Worm (Caenorhabditis elegans): ENCODE results near the gene uncp-18.

Gene uncp-18

DNA sequence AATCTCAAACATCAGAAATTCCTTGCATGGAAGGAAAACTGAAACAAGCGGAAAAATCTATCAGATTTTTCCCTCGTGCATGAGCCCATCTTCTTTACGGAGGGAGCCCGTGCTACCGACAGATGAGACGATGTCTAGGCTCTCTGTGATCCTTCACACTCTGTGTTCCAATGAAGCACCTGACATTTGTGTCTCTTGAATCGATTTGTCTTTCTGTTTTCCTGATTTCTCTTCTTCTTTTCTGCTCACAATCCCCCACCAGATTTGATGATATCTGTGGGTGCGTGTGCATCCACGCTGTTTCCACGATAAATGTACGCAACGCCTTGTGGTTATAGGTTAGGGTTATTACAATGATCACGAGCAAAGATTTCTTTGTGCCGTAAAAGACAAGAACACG lies 11.5 kb upstream of the uncp-18 start:
- TF ChIP-seq tra-4 (tag; optimal IDR thresholded peaks at IDR 0.05) (no peak), F13C5.2 (tag; optimal IDR thresholded peaks at IDR 0.05) (no peak), aly-1 (tag; optimal IDR thresholded peaks at IDR 0.05) (no peak), flt-1 (GFP tag; IDR thresholded peaks at IDR 0.05) (no peak)

DNA sequence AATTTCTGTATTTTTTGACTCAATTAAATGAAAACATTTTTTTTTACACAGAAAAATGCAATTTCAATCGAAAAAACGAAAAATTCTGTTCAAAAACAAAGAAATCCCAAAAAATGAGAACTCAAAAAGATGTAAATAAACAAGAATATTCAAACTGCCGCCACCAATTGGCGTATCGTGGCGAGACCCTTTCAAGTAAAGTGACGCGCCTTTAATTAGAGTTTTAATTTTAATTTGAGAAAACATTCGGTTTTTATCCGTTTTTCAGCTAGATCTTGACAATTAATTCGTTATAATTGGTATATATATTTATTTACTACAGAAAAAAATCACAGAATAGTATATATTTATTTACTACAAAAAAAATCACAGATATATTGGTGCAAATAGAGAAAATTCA lies 10.8 kb upstream of the uncp-18 start:
- TF ChIP-seq ama-1 (optimal IDR thresholded peaks at IDR 0.05) (no peak), tbx-37 (GFP tag; conservative IDR thresholded peaks at IDR 0.05) (no peak), tbx-11 (GFP tag; IDR thresholded peaks at IDR 0.05) (no peak), B0310.2 (tag; optimal IDR thresholded peaks at IDR 0.05) (no peak), sea-1 (GFP tag; conservative IDR thresholded peaks at IDR 0.05) (no peak), aly-1 (tag; optimal IDR thresholded peaks at IDR 0.05) (no peak), tra-4 (tag; optimal IDR thresholded peaks at IDR 0.05) (no peak), F13C5.2 (tag; optimal IDR thresholded peaks at IDR 0.05) (no peak), ceh-36 (tag; optimal IDR thresholded peaks at IDR 0.05) (no peak), ceh-13 (GFP tag; optimal IDR thresholded peaks at IDR 0.05) (no peak), ets-7 (tag; optimal IDR thresholded peaks at IDR 0.05) (no peak), hmbx-1 (tag; optimal IDR thresholded peaks at IDR 0.05) (no peak), scrt-1 (GFP tag; IDR thresholded peaks at IDR 0.05) (no peak), pes-1 (GFP tag; IDR thresholded peaks at IDR 0.05) (no peak), hnd-1 (tag; optimal IDR thresholded peaks at IDR 0.05) (no peak), hmg-4 (GFP tag; optimal IDR thresholded peaks at IDR 0.05) (no peak), flt-1 (GFP tag; IDR thresholded peaks at IDR 0.05) (no peak)

DNA sequence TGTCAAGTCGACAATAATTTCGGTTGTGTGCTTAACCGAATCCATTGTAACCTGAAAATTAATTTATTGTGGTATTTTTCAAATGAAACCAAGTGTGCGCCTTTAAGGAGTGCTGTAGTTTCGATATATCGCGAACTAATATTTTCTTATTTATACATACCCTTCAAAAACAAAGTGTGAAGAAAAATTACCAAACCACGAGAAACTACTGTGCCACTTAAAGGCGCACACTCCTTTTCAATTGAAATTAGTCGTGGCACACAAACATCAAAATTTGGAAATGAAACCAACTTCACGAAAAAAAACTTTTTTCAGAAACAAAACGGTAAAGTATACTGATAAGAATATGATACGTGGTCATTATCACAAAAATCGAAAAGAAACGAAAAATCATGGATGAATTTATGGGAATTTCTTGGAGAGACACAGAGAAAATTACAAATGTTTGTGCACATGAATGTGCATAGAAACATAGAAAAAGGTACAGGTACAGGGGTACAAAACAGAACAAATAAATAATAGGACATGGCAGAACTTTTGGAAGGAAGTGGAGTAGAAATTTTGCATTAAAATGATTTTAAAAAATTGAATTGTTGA lies 7.1 kb upstream of the uncp-18 start, which contains the start of gene spl-1:
Gene spl-1 (minus strand): TSS at position 51 of the 597 bp plus-strand sequence.
- TF ChIP-seq tra-4 (tag; optimal IDR thresholded peaks at IDR 0.05) (no peak), ets-7 (tag; optimal IDR thresholded peaks at IDR 0.05) (no peak), tbx-11 (GFP tag; IDR thresholded peaks at IDR 0.05) (no peak)

DNA sequence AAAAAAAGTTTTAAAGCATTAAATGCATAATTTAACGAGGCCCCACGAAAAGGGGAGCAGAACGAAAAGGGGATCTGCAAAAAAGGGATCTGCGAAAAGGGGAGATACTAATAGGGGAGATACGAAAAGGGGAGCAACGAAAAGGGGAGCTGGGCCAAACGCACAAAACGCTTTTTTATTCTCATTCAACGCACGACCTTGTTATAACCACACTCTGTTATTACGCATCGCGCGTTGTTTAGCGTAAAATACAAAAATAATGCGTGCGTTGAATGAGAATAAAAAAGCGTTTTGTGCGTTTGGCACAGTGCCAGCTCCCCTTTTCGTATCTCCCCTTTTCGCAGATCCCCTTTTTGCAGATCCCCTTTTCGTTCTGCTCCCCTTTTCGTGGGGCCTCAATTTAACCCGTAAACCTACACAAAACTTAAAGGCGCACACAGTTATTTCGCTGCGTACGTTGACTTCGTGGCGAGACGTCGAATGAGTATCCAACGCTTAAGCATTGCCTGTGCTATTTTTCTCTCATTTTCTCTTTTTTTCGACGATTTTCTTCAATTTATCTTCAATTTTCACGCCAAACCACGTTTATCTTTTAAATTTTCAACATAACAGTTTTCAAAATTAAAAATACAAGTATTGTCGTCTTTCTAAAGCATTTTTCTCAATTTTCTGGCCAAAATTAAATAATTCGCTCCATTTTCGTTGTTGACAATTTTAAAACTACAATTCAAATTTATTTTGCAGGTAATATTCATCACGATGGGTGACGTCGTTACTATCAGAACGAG lies 5.0 kb upstream of the uncp-18 start, which contains the start of gene rps-24:
Gene rps-24 (plus strand): TSS at position 738 of the 788 bp plus-strand sequence.
- peak; percentile 48 for TF ChIP-seq aly-1 (tag; optimal IDR thresholded peaks at IDR 0.05)
- TF ChIP-seq tbx-37 (GFP tag; conservative IDR thresholded peaks at IDR 0.05), result peak; percentile 69
- TF ChIP-seq scrt-1 (GFP tag; IDR thresholded peaks at IDR 0.05), result peak; percentile 50; the same call in 1 of the 2 replicates
- peak; percentile 83 for TF ChIP-seq ets-7 (tag; optimal IDR thresholded peaks at IDR 0.05)
- TF ChIP-seq hnd-1 (tag; optimal IDR thresholded peaks at IDR 0.05), result peak; percentile 43
- peak; percentile 68; the same call in 1 of the 2 replicates for TF ChIP-seq flt-1 (GFP tag; IDR thresholded peaks at IDR 0.05)
- peak; percentile 64 for TF ChIP-seq sea-1 (GFP tag; conservative IDR thresholded peaks at IDR 0.05)
- TF ChIP-seq F13C5.2 (tag; optimal IDR thresholded peaks at IDR 0.05), result peak; percentile 51
- TF ChIP-seq hmg-4 (GFP tag; optimal IDR thresholded peaks at IDR 0.05), result peak; percentile 50
- TF ChIP-seq pes-1 (GFP tag; IDR thresholded peaks at IDR 0.05), result peak; percentile 85
- peak; percentile 53; the same call in 1 of the 2 replicates for TF ChIP-seq tbx-11 (GFP tag; IDR thresholded peaks at IDR 0.05)

DNA sequence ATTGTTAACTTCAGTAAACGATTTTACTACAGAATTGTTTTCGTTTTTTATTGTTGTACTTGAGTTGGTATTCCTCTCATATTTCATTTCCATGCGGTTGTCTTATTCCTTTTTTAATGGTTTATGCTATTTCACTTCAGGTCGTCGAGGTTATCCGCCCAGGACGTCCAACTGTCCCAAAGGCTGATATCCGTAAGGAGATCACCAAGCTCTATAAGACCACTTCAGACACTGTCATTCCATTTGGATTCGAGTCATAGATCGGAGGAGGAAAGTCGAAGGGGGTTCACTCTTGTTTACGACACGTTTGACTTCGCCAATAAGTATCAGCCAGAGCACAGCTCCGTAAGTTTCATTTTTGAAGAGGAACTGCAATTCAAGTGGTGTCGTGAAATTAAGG lies 3.8 kb upstream of the uncp-18 start, which contains the start of gene T07A9.14:
Gene T07A9.14 (plus strand): TSS at position 124 of the 400 bp plus-strand sequence.
- TF ChIP-seq ceh-13 (GFP tag; optimal IDR thresholded peaks at IDR 0.05) (no peak), scrt-1 (GFP tag; IDR thresholded peaks at IDR 0.05) (no peak), tra-4 (tag; optimal IDR thresholded peaks at IDR 0.05) (no peak), F13C5.2 (tag; optimal IDR thresholded peaks at IDR 0.05) (no peak), ceh-36 (tag; optimal IDR thresholded peaks at IDR 0.05) (no peak), hmg-4 (GFP tag; optimal IDR thresholded peaks at IDR 0.05) (no peak), sea-1 (GFP tag; conservative IDR thresholded peaks at IDR 0.05) (no peak), hmbx-1 (tag; optimal IDR thresholded peaks at IDR 0.05) (no peak), tbx-11 (GFP tag; IDR thresholded peaks at IDR 0.05) (no peak), flt-1 (GFP tag; IDR thresholded peaks at IDR 0.05) (no peak)

DNA sequence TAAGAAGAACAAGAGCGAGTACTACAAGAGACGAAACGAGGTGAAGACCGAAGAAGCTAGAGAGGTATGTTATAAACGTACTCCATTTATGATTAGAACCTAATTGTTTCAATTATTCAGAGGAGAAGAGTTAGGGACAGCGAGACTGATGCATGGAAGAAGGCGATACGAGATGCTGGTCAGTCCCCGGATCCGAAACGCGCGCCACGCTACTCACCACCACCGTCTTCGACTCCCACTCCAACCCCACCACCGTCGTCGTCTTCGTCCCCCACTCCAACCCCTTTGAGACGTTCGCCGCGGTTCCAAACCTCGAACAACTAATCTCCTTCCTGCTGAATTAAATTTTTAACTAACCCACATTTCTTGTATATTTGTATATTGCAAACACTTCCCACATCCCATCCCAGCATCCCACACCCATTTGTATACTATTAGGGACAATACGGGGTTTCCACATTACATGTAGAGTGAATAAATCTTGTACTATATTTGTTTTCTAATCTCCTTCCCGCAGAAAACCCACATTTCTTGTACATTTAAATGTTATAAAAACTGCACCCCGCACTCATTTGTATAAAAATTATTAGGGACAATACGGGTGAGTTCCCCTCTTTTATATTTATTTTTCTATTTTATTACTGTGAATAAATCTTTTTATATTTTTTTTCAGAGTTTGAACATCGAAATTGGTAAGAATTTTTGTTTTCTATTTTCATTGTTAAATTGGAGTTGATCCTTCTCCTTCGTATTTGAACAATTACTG lies 2.9 kb upstream of the uncp-18 start:
- no peak for TF ChIP-seq F13C5.2 (tag; optimal IDR thresholded peaks at IDR 0.05)
- no peak for TF ChIP-seq scrt-1 (GFP tag; IDR thresholded peaks at IDR 0.05)
- no peak for TF ChIP-seq ceh-36 (tag; optimal IDR thresholded peaks at IDR 0.05)
- no peak for TF ChIP-seq hnd-1 (tag; optimal IDR thresholded peaks at IDR 0.05)
- TF ChIP-seq tbx-11 (GFP tag; IDR thresholded peaks at IDR 0.05), result no peak
- TF ChIP-seq tbx-37 (GFP tag; conservative IDR thresholded peaks at IDR 0.05), result no peak
- TF ChIP-seq flt-1 (GFP tag; IDR thresholded peaks at IDR 0.05), result no peak
- no peak for TF ChIP-seq hmg-4 (GFP tag; optimal IDR thresholded peaks at IDR 0.05)
- no peak for TF ChIP-seq ets-7 (tag; optimal IDR thresholded peaks at IDR 0.05)
- TF ChIP-seq aly-1 (tag; optimal IDR thresholded peaks at IDR 0.05), result no peak
- no peak for TF ChIP-seq ama-1 (optimal IDR thresholded peaks at IDR 0.05)
- no peak for TF ChIP-seq pes-1 (GFP tag; IDR thresholded peaks at IDR 0.05)
- TF ChIP-seq hmbx-1 (tag; optimal IDR thresholded peaks at IDR 0.05), result no peak
- TF ChIP-seq B0310.2 (tag; optimal IDR thresholded peaks at IDR 0.05), result no peak
- TF ChIP-seq sea-1 (GFP tag; conservative IDR thresholded peaks at IDR 0.05), result no peak
- TF ChIP-seq tra-4 (tag; optimal IDR thresholded peaks at IDR 0.05), result no peak
- no peak for TF ChIP-seq ceh-13 (GFP tag; optimal IDR thresholded peaks at IDR 0.05)

DNA sequence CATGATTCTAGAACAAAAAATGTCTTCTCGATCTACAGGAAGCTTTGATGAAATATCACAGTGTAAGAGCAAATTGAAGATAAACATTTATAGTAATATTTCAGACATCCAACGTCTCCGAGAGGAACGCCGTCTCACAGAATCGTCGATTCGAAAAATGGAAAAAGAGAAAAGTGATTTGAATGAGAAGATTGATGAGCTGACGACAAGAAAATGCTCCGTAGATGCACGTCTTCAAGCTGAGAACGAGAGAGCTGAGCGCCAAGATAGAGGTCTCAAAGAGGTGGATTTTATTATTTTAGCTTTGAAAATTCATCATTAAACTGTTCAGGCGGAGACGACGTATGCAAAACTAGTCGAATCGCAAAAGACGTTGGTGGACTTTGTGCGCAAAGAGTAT lies 2.3 kb upstream of the uncp-18 start, which contains the start of gene ssna-1:
Gene ssna-1 (plus strand): TSS at position 12 of the 400 bp plus-strand sequence.
- TF ChIP-seq ama-1 (optimal IDR thresholded peaks at IDR 0.05) (peak; percentile 75), sea-1 (GFP tag; conservative IDR thresholded peaks at IDR 0.05) (no peak), pes-1 (GFP tag; IDR thresholded peaks at IDR 0.05) (no peak)

Data from whole organism, early embryonic.